Worm (Caenorhabditis elegans) whole organism, young adult: ENCODE measurements around the gene sphr-1.
A peak's percentile ranks its signal among the peaks of the same experiment; 100 is the strongest.

Experiments
- F33H1.4 ChIP-seq: fragments of 200-800 bp; sonication (Bioruptor generic); IDR thresholded peaks from 2 replicates; pipeline ENCODE4 v1.3.6; 2022; ENCODE audit warnings: missing genetic modification reagents, missing genetic modification characterization, missing compliant biosample characterization
- ceh-100 ChIP-seq: fragments of 200-800 bp; sonication (Bioruptor generic); IDR thresholded peaks from 2 replicates; pipeline ENCODE4 v1.3.6; 2022; ENCODE audit warnings: missing genetic modification reagents, missing genetic modification characterization, missing compliant biosample characterization
- dox-1 ChIP-seq: fragments of 200-800 bp; sonication (Bioruptor generic); IDR thresholded peaks from 2 replicates; pipeline ENCODE4 v1.3.6; 2022; ENCODE audit warnings: missing genetic modification reagents, missing genetic modification characterization, missing compliant biosample characterization
- ekl-4 ChIP-seq: fragments of 200-800 bp; sonication (Bioruptor generic); IDR thresholded peaks from 2 replicates; pipeline ENCODE4 v1.3.6; 2022; ENCODE audit warnings: missing genetic modification reagents, missing genetic modification characterization, missing compliant biosample characterization
- ets-4 ChIP-seq: fragments of 200-800 bp; sonication (Bioruptor generic); optimal IDR thresholded peaks from 2 replicates; lab custom pipeline; 2018; ENCODE audit warnings: mild to moderate bottlenecking, missing genetic modification characterization, missing compliant biosample characterization
- mcd-1 ChIP-seq: fragments of 200-800 bp; sonication (Bioruptor generic); IDR thresholded peaks from 2 replicates; pipeline ENCODE4 v1.3.6; 2022; ENCODE audit warnings: missing genetic modification reagents, missing genetic modification characterization, missing compliant biosample characterization
- mes-4 ChIP-seq: sonication (generic microtip); optimal IDR thresholded peaks from 2 replicates; lab custom pipeline; 2016; ENCODE audit warnings: missing genotype, missing genetic modification characterization, missing compliant biosample characterization
- nhr-179 ChIP-seq: sonication (generic microtip); optimal IDR thresholded peaks from 2 replicates; lab custom pipeline; 2016; ENCODE audit warnings: mild to moderate bottlenecking, missing genetic modification characterization, missing compliant biosample characterization
- nhr-90 ChIP-seq: sonication (generic microtip); optimal IDR thresholded peaks from 2 replicates; lab custom pipeline; 2016; ENCODE audit warnings: missing genotype, mild to moderate bottlenecking, missing genetic modification characterization, missing compliant biosample characterization
- sdz-38 ChIP-seq: sonication (generic microtip); optimal IDR thresholded peaks from 2 replicates; lab custom pipeline; 2016; ENCODE audit warnings: missing genotype, missing genetic modification characterization, missing compliant biosample characterization
- snpc-4 ChIP-seq, 5 experiments: fragments of 150-350 bp in 1 of 5; sonication (generic microtip) in 4 of 5; optimal IDR thresholded peaks; 2 replicates each; lab custom pipeline; 2014 to 2018; ENCODE audit warnings: missing genetic modification characterization in 5 of 5, missing biosample characterization in 3 of 5, antibody characterized with exemption in 2 of 5, mild to moderate bottlenecking in 2 of 5, missing compliant biosample characterization in 2 of 5, missing genotype in 2 of 5, moderate library complexity in 2 of 5, missing genetic modification reagents in 1 of 5
- ztf-26 ChIP-seq: sonication (generic microtip); optimal IDR thresholded peaks from 2 replicates; lab custom pipeline; 2017; ENCODE audit warnings: missing genetic modification characterization, missing compliant biosample characterization

ce11 chrV:9155616-9156015, 35.8 kb upstream of the sphr-1 start:
- TF ChIP-seq ztf-26 (peak; percentile 5), nhr-90 (tag; lab: Kevin White, UChicago) (no peak), mes-4 (tag; lab: Kevin White, UChicago) (no peak), sdz-38 (tag; lab: Kevin White, UChicago) (no peak), ceh-100 (GFP tag; lab: Robert Waterston, UW) (no peak), ekl-4 (GFP tag; lab: Robert Waterston, UW) (no peak), dox-1 (no peak), snpc-4 (GFP tag; optimal IDR thresholded peaks at IDR 0.05; lab: Kevin White, UChicago) (no peak), snpc-4 (tag; optimal IDR thresholded peaks at IDR 0.05; lab: Kevin White, UChicago) (no peak), nhr-179 (tag; lab: Kevin White, UChicago) (no peak), mcd-1 (GFP tag; lab: Robert Waterston, UW) (no peak), ets-4 (GFP tag; lab: Kevin White, UChicago) (no peak), F33H1.4 (no peak)
